Fruit fly (Drosophila melanogaster) Kc167 (cell line): Measurements from ENCODE around the gene nanos.

ENCODE experiments used
- Sin3A ChIP-seq: fragments of >200 bp; optimal IDR thresholded peaks from 2 replicates; lab custom pipeline; 2018; ENCODE audit warnings: missing external identifiers
- h ChIP-seq: fragments of >200 bp; optimal IDR thresholded peaks from 3 replicates; lab custom pipeline; 2018; ENCODE audit warnings: missing external identifiers
- psq ChIP-seq: fragments of >200 bp; optimal IDR thresholded peaks from 2 replicates; lab custom pipeline; 2017; ENCODE audit warnings: missing external identifiers

dm6 chr3R:19174512-19174911, 17.5 kb downstream of the nanos start:
- TF ChIP-seq psq (lab: Kevin White, UChicago) (no peak), h (lab: Kevin White, UChicago) (no peak), Sin3A (lab: Kevin White, UChicago) (no peak)
